Worm (Caenorhabditis elegans): Measurements from ENCODE around the gene agt-2.
A peak's percentile ranks its signal among the peaks of the same experiment; 100 is the strongest.

agt-2 gene

ce11 chrII:5365645-5366044 lies 8.0 kb downstream of the agt-2 start, which contains the start of gene F09E5.16:
Gene F09E5.16, minus strand, starts transcription at chrII:5365745.
- TF ChIP-seq fos-1 (tag; optimal IDR thresholded peaks at IDR 0.05) (no peak), lin-39 (tag; optimal IDR thresholded peaks at IDR 0.05) (no peak)

- TF ChIP-seq nhr-77 (tag; optimal IDR thresholded peaks at IDR 0.05) (no peak), nhr-237 (tag; optimal IDR thresholded peaks at IDR 0.05) (no peak), ceh-16 (tag; optimal IDR thresholded peaks at IDR 0.05) (no peak), sea-2 (GFP tag; optimal IDR thresholded peaks at IDR 0.05) (no peak), skn-1 (tag; optimal IDR thresholded peaks at IDR 0.05) (no peak), mdl-1 (tag; optimal IDR thresholded peaks at IDR 0.05) (no peak), unc-62 (GFP tag; optimal IDR thresholded peaks at IDR 0.05) (no peak), snpc-4 (tag; optimal IDR thresholded peaks at IDR 0.05) (no peak), egl-5 (tag; optimal IDR thresholded peaks at IDR 0.05) (no peak), nhr-28 (tag; optimal IDR thresholded peaks at IDR 0.05) (no peak)
Measured at ce11 chrII:5364516-5364915, 9.1 kb downstream of the agt-2 start.

- TF ChIP-seq unc-39 (tag; optimal IDR thresholded peaks at IDR 0.05) (no peak), ZK546.5 (tag; optimal IDR thresholded peaks at IDR 0.05) (no peak), elt-3 (tag; optimal IDR thresholded peaks at IDR 0.05) (no peak), fkh-2 (tag; optimal IDR thresholded peaks at IDR 0.05) (no peak), nhr-28 (tag; optimal IDR thresholded peaks at IDR 0.05) (no peak), mdl-1 (tag; optimal IDR thresholded peaks at IDR 0.05) (no peak), unc-62 (GFP tag; optimal IDR thresholded peaks at IDR 0.05) (no peak), egl-27 (tag; optimal IDR thresholded peaks at IDR 0.05) (no peak), ztf-4 (tag; optimal IDR thresholded peaks at IDR 0.05) (no peak), sea-2 (GFP tag; optimal IDR thresholded peaks at IDR 0.05) (no peak), fkh-10 (GFP tag; optimal IDR thresholded peaks at IDR 0.05) (no peak), nhr-77 (tag; optimal IDR thresholded peaks at IDR 0.05) (no peak), nhr-25 (tag; optimal IDR thresholded peaks at IDR 0.05) (no peak), nhr-67 (tag; optimal IDR thresholded peaks at IDR 0.05) (no peak), tbx-2 (tag; optimal IDR thresholded peaks at IDR 0.05) (no peak), snpc-4 (tag; optimal IDR thresholded peaks at IDR 0.05) (no peak), zag-1 (tag; optimal IDR thresholded peaks at IDR 0.05) (no peak), mml-1 (tag; optimal IDR thresholded peaks at IDR 0.05) (no peak), eor-1 (tag; optimal IDR thresholded peaks at IDR 0.05) (no peak), nhr-23 (tag; optimal IDR thresholded peaks at IDR 0.05) (no peak)
Measured at ce11 chrII:5359252-5359651, 14.4 kb downstream of the agt-2 start, which contains the start of gene sec-6. Gene sec-6, plus strand, starts transcription at chrII:5359552.

ce11 chrII:5358137-5358745 lies 15.4 kb downstream of the agt-2 start, which contains the start of the genes F09E5.11 and bmy-1:
Gene F09E5.11, minus strand, starts transcription at chrII:5358187.
Gene bmy-1, plus strand, starts transcription at chrII:5358695.
- peak; percentile 17 for TF ChIP-seq tbx-2 (tag; optimal IDR thresholded peaks at IDR 0.05)
- TF ChIP-seq elt-2 (tag; optimal IDR thresholded peaks at IDR 0.05) = peak; percentile 85
- TF ChIP-seq R02D3.7 (tag; optimal IDR thresholded peaks at IDR 0.05) = peak; percentile 98
- TF ChIP-seq nhr-76 (tag; optimal IDR thresholded peaks at IDR 0.05) = no peak
- TF ChIP-seq nhr-77 (tag; optimal IDR thresholded peaks at IDR 0.05) = no peak
- TF ChIP-seq lin-15B (tag; optimal IDR thresholded peaks at IDR 0.05) = peak; percentile 89
- TF ChIP-seq elt-1 (tag; optimal IDR thresholded peaks at IDR 0.05) = no peak
- TF ChIP-seq jun-1 (tag; optimal IDR thresholded peaks at IDR 0.05) = peak; percentile 35
- no peak for TF ChIP-seq nhr-11 (tag; optimal IDR thresholded peaks at IDR 0.05)
- no peak for TF ChIP-seq zag-1 (tag; optimal IDR thresholded peaks at IDR 0.05)
- TF ChIP-seq egl-5 (tag; optimal IDR thresholded peaks at IDR 0.05) = peak; percentile 51
- peak; percentile 88 for TF ChIP-seq nhr-43 (tag; optimal IDR thresholded peaks at IDR 0.05; ENCODE audit: poor library complexity, severe bottlenecking)
- no peak for TF ChIP-seq ceh-9 (tag; optimal IDR thresholded peaks at IDR 0.05)
- no peak for TF ChIP-seq ceh-16 (tag; optimal IDR thresholded peaks at IDR 0.05)
- peak; percentile 79 for TF ChIP-seq nfya-1 (tag; optimal IDR thresholded peaks at IDR 0.05; ENCODE audit: insufficient read depth)
- TF ChIP-seq aly-2 (tag; optimal IDR thresholded peaks at IDR 0.05) = no peak
- peak; percentile 40 for TF ChIP-seq skn-1 (tag; optimal IDR thresholded peaks at IDR 0.05)
- TF ChIP-seq ceh-82 (tag; optimal IDR thresholded peaks at IDR 0.05) = peak; percentile 78
- peak; percentile 70 for TF ChIP-seq ceh-28 (tag; optimal IDR thresholded peaks at IDR 0.05)
- peak; percentile 71 for TF ChIP-seq lsy-12 (tag; optimal IDR thresholded peaks at IDR 0.05)
- TF ChIP-seq snpc-4 (tag; optimal IDR thresholded peaks at IDR 0.05) = peak; percentile 81
- no peak for TF ChIP-seq nhr-12 (tag; optimal IDR thresholded peaks at IDR 0.05)
- peak; percentile 75 for TF ChIP-seq pha-4 (tag; optimal IDR thresholded peaks at IDR 0.05)
- TF ChIP-seq unc-39 (tag; optimal IDR thresholded peaks at IDR 0.05) = no peak
- TF ChIP-seq nhr-23 (tag; optimal IDR thresholded peaks at IDR 0.05) = peak; percentile 62
- peak; percentile 70 for TF ChIP-seq hmg-11 (tag; optimal IDR thresholded peaks at IDR 0.05)
- peak; percentile 39 for TF ChIP-seq pqm-1 (tag; optimal IDR thresholded peaks at IDR 0.05)
- peak; percentile 58 for TF ChIP-seq fkh-10 (GFP tag; optimal IDR thresholded peaks at IDR 0.05)
- peak; percentile 70 for TF ChIP-seq nhr-25 (tag; optimal IDR thresholded peaks at IDR 0.05)
- TF ChIP-seq elt-3 (tag; optimal IDR thresholded peaks at IDR 0.05) = no peak
- no peak for TF ChIP-seq nhr-28 (tag; optimal IDR thresholded peaks at IDR 0.05)
- peak; percentile 80 for TF ChIP-seq lin-39 (tag; optimal IDR thresholded peaks at IDR 0.05)

Measured in whole organism, L3 larva.